Worm (Caenorhabditis elegans): ENCODE measurements around the gene srh-183.

The srh-183 gene

DNA sequence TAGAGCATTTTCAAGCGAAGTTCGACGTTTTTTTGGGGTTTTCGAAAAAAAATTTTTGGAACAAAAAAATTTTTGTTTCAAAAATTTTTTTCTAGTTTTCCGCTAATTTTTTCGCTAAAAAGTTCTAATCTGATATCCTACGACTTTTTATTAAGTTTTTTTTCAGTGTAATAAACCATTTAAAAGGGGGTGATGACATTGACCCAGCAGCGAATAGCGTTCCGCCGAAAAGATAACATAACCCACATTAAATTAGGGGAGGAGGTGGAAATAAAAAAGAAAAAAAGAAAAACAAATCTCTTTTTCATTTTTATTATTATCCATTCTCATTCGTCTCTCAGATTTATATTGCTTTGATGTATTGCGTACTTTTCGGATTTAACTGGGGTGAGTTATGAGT, 29.4 kb upstream of the srh-183 start, which contains the start of gene Y60A3A.23:
Gene Y60A3A.23, plus strand, starts transcription at position 301 of the 400 bp plus-strand sequence.
- TF ChIP-seq madf-3 (GFP tag; IDR thresholded peaks at IDR 0.05) (no peak), dpl-1 (GFP tag; optimal IDR thresholded peaks at IDR 0.05) (no peak), ztf-3 (GFP tag; optimal IDR thresholded peaks at IDR 0.05) (no peak), madf-8 (GFP tag; conservative IDR thresholded peaks at IDR 0.05) (no peak), F49E8.2 (tag; optimal IDR thresholded peaks at IDR 0.05; ENCODE audit: insufficient read depth) (no peak), hmg-20 (GFP tag; IDR thresholded peaks at IDR 0.05) (no peak), lin-35 (GFP tag; optimal IDR thresholded peaks at IDR 0.05) (no peak), F23B12.7 (tag; optimal IDR thresholded peaks at IDR 0.05; ENCODE audit: insufficient read depth) (no peak), efl-1 (GFP tag; optimal IDR thresholded peaks at IDR 0.05) (no peak), ekl-4 (GFP tag; IDR thresholded peaks at IDR 0.05) (no peak), Y79H2A.3 (GFP tag; conservative IDR thresholded peaks at IDR 0.05) (no peak), ztf-25 (GFP tag; IDR thresholded peaks at IDR 0.05) (no peak)

- TF ChIP-seq nhr-179 (tag; optimal IDR thresholded peaks at IDR 0.05) (no peak), snpc-4 (GFP tag; optimal IDR thresholded peaks at IDR 0.05) (peak; percentile 48), snpc-4 (tag; optimal IDR thresholded peaks at IDR 0.05) (peak in 3 of 4 experiments; percentile 16 to 55 (median 17)), ZK185.1 (tag; optimal IDR thresholded peaks at IDR 0.05; ENCODE audit: poor library complexity, severe bottlenecking) (no peak), fkh-3 (tag; optimal IDR thresholded peaks at IDR 0.05) (no peak), ztf-25 (GFP tag; IDR thresholded peaks at IDR 0.05) (no peak), ceh-58 (GFP tag; IDR thresholded peaks at IDR 0.05) (no peak), F10E7.11 (tag; optimal IDR thresholded peaks at IDR 0.05) (no peak), F57A8.1 (GFP tag; optimal IDR thresholded peaks at IDR 0.05) (no peak), tbp1 (GFP tag; optimal IDR thresholded peaks at IDR 0.05) (peak; percentile 35), C17E4.6 (GFP tag; IDR thresholded peaks at IDR 0.05) (no peak), F22D6.2 (tag; optimal IDR thresholded peaks at IDR 0.05) (no peak), lir-1 (GFP tag; conservative IDR thresholded peaks at IDR 0.05) (0 out of 2 replicates have a peak, but pooled peaks have one; percentile 7), hmg-1.2 (GFP tag; IDR thresholded peaks at IDR 0.05) (peak; percentile 97), lag-1 (GFP tag; IDR thresholded peaks at IDR 0.05) (no peak), xnd-1 (tag; optimal IDR thresholded peaks at IDR 0.05) (no peak), F52B5.7 (tag; optimal IDR thresholded peaks at IDR 0.05) (no peak), snpc-1.1 (tag; optimal IDR thresholded peaks at IDR 0.05; ENCODE audit: insufficient read depth) (no peak), ztf-22 (GFP tag; optimal IDR thresholded peaks at IDR 0.05) (no peak), snpc-1.3 (tag; optimal IDR thresholded peaks at IDR 0.05; ENCODE audit: insufficient read depth) (no peak), atf-7 (tag; optimal IDR thresholded peaks at IDR 0.05) (peak; percentile 40), madf-6 (GFP tag; IDR thresholded peaks at IDR 0.05) (no peak), let-607 (tag; optimal IDR thresholded peaks at IDR 0.05) (no peak), ztf-18 (tag; optimal IDR thresholded peaks at IDR 0.05) (no peak), ets-4 (GFP tag; optimal IDR thresholded peaks at IDR 0.05) (no peak), lsl-1 (GFP tag; optimal IDR thresholded peaks at IDR 0.05) (no peak), chd-7 (tag; optimal IDR thresholded peaks at IDR 0.05) (no peak), madf-10 (tag; optimal IDR thresholded peaks at IDR 0.05) (no peak), zim-3 (tag; optimal IDR thresholded peaks at IDR 0.05) (no peak), F55B11.4 (tag; optimal IDR thresholded peaks at IDR 0.05; ENCODE audit: borderline replicate concordance, insufficient read depth) (no peak), ztf-6 (GFP tag; IDR thresholded peaks at IDR 0.05) (no peak), F23B12.7 (tag; optimal IDR thresholded peaks at IDR 0.05; ENCODE audit: insufficient read depth) (no peak), Y67H2A.10 (GFP tag; conservative IDR thresholded peaks at IDR 0.05) (no peak), athp-1 (tag; optimal IDR thresholded peaks at IDR 0.05) (no peak), lin-35 (GFP tag; optimal IDR thresholded peaks at IDR 0.05) (peak in 1 of 3 experiments; percentile 52), zfh-2 (GFP tag; conservative IDR thresholded peaks at IDR 0.05) (peak; percentile 93), pbrm-1 (GFP tag; IDR thresholded peaks at IDR 0.05) (peak; percentile 54; the same call in 1 of the 2 replicates), F49E8.2 (tag; optimal IDR thresholded peaks at IDR 0.05; ENCODE audit: insufficient read depth) (no peak)
These were observed 27.6 kb upstream of the srh-183 start for ce11 chrV:20005724-20006132.
